Fruit fly (Drosophila melanogaster): Measurements from ENCODE around the gene CG3744.

DNA sequence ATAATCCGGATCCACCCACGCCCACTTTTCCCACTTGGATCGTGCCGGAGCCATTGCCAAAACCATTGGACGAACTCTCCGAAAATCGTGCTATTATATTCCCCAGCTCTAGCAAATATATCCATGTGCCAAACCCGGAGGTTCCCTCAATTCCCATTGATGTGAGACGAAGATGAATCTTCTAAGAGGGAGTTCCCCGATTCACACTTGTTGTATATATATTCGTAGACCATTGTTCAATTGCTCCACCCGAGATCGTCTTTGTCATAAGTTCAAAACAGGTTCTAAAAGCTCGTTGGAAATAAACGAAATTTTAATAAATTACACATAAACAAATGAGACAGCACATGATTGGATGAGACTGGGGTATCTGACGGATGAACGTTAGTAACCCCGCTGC lies 12.6 kb downstream of the CG3744 start:
- TF ChIP-seq CG8924 (tag; optimal IDR thresholded peaks at IDR 0.05) (no peak), CG2129 (GFP tag; IDR thresholded peaks at IDR 0.05; ENCODE audit: partially characterized antibody) (no peak), Camta (GFP tag; optimal IDR thresholded peaks at IDR 0.05) (no peak), BtbVII (GFP tag; optimal IDR thresholded peaks at IDR 0.05) (no peak), Hand (GFP tag; optimal IDR thresholded peaks at IDR 0.05) (no peak), CG12391 (tag; optimal IDR thresholded peaks at IDR 0.05) (no peak), CG9609 (GFP tag; optimal IDR thresholded peaks at IDR 0.05) (no peak), en (GFP tag; optimal IDR thresholded peaks at IDR 0.05) (no peak), CG10366 (GFP tag; IDR thresholded peaks at IDR 0.05) (no peak), CG10654 (GFP tag; optimal IDR thresholded peaks at IDR 0.05) (no peak), HHEX (GFP tag; optimal IDR thresholded peaks at IDR 0.05) (no peak)

Measured in whole organism, embryonic.